Worm (Caenorhabditis elegans): ENCODE measurements around the gene C50E3.6.

DNA sequence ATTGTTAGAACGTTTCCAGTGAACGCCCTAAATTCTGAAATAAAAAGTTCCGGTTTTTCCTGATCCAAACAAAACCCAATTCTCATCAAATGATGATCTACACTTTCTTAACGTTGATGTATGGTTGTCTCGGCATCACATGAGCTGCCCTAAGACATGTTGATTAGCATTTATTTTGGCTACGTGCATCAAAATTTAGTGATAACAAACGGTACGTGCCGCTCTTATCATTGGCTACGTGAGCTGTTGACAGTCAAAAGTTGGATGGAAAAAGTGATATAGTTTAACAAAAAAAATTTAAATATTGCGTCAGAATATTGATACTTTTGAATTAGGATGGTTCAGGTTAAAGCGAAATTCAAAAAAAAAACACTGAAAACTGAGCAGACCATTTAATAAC is 42.3 kb downstream of the C50E3.6 start:
- TF ChIP-seq ztf-11 (tag; optimal IDR thresholded peaks at IDR 0.05) (no peak), lin-39 (tag; optimal IDR thresholded peaks at IDR 0.05) (no peak), sptf-1 (tag; optimal IDR thresholded peaks at IDR 0.05) (no peak), lsy-2 (tag; optimal IDR thresholded peaks at IDR 0.05) (no peak), unc-62 (GFP tag; optimal IDR thresholded peaks at IDR 0.05) (no peak), aha-1 (tag; optimal IDR thresholded peaks at IDR 0.05) (no peak), Y116A8C.19 (tag; optimal IDR thresholded peaks at IDR 0.05; ENCODE audit: borderline replicate concordance) (no peak), nhr-76 (tag; optimal IDR thresholded peaks at IDR 0.05) (no peak), aly-2 (tag; optimal IDR thresholded peaks at IDR 0.05) (no peak), ceh-90 (tag; optimal IDR thresholded peaks at IDR 0.05) (no peak), mdl-1 (tag; optimal IDR thresholded peaks at IDR 0.05) (no peak), blmp-1 (tag; optimal IDR thresholded peaks at IDR 0.05) (no peak), nhr-47 (tag; optimal IDR thresholded peaks at IDR 0.05) (no peak)
